Fruit fly (Drosophila melanogaster) whole organism: ENCODE results near the gene CG33679.

Experiments used
- CG8478 ChIP-seq: fragments of >200 bp; optimal IDR thresholded peaks from 2 replicates; lab custom pipeline; 2018; ENCODE audit warnings: inconsistent platforms
- Dll ChIP-seq: fragments of >200 bp; optimal IDR thresholded peaks from 2 replicates; lab custom pipeline; 2017
- EcR ChIP-seq, 2 experiments: fragments of >200 bp; optimal IDR thresholded peaks; 2 replicates each; lab custom pipeline; 2017; ENCODE audit warnings: missing biosample characterization in 2 of 2, missing genetic modification characterization in 2 of 2, missing genetic modification reagents in 2 of 2
- pan ChIP-seq: fragments of >200 bp; optimal IDR thresholded peaks from 2 replicates; lab custom pipeline; 2017
- psq ChIP-seq: fragments of >200 bp; optimal IDR thresholded peaks from 2 replicates; lab custom pipeline; 2017
- usp ChIP-seq: fragments of >200 bp; optimal IDR thresholded peaks from 2 replicates; lab custom pipeline; 2017; ENCODE audit warnings: missing biosample characterization, missing genetic modification characterization, mixed read lengths

The CG33679 gene

dm6 chr2L:15070216-15070615 lies 12.1 kb downstream of the CG33679 start, which contains the start of gene vig:
Gene vig (minus strand): TSS chr2L:15070316.
- no peak for TF ChIP-seq psq (lab: Kevin White, UChicago)
- TF ChIP-seq Dll (lab: Kevin White, UChicago) = no peak
- TF ChIP-seq EcR (GFP tag; optimal IDR thresholded peaks at IDR 0.05; lab: Kevin White, UChicago) = no peak
- no peak for TF ChIP-seq CG8478
- TF ChIP-seq usp (GFP tag; lab: Kevin White, UChicago) = no peak
- TF ChIP-seq pan (lab: Kevin White, UChicago) = no peak

DNA sequence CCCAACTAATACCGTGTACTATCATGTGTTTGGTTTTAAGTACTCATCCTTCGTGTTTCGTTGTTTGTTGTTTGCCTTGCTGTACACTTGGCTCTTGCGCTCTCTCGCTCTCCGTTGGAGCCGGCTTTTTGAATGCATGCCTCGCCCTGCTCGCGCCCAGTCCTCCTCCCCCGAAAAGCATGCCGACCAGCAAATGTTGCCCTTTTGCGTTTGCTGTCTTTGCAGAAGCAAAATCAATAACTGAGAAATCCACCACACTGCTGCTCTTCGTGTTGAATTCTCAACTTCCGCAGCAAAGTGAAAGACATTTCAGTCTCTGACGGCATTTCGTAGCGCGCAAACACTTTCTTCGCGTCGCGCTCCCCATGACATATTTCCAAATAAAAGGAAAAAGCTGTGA lies 16.4 kb downstream of the CG33679 start, which contains the start of gene wwk:
TSS of gene wwk (plus strand) at position 312 of the 400 bp plus-strand sequence.
- TF ChIP-seq pan (lab: Kevin White, UChicago) (no peak), EcR (GFP tag; optimal IDR thresholded peaks at IDR 0.05; lab: Kevin White, UChicago) (no peak), CG8478 (no peak), psq (lab: Kevin White, UChicago) (no peak), Dll (lab: Kevin White, UChicago) (no peak), usp (GFP tag; lab: Kevin White, UChicago) (no peak)

dm6 chr2L:15106100-15106499 lies 48.0 kb downstream of the CG33679 start:
- TF ChIP-seq Dll (lab: Kevin White, UChicago) (no peak), EcR (GFP tag; optimal IDR thresholded peaks at IDR 0.05; lab: Kevin White, UChicago) (no peak), usp (GFP tag; lab: Kevin White, UChicago) (no peak), CG8478 (no peak), psq (lab: Kevin White, UChicago) (no peak), pan (lab: Kevin White, UChicago) (no peak)

DNA sequence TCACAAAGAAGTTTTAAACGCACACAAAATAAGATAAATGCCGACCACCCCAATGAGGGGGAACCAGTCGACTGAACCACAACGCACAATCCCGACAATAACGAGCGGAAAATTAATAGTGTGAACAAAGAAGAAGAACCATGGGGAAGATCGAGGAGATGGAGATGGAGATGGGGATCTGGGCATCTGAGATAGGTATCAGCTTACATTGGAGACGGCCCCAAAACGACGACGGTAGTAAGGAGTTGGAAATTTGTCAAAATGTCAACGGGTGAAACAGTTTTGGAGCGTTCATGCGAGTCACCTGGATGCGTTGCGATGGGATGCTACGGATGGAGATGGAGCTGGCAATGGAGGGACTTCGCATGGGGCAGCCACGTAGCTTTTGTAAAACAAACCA lies 49.1 kb downstream of the CG33679 start:
- TF ChIP-seq EcR (GFP tag; optimal IDR thresholded peaks at IDR 0.05; lab: Kevin White, UChicago) (no peak), CG8478 (no peak), usp (GFP tag; lab: Kevin White, UChicago) (no peak), psq (lab: Kevin White, UChicago) (no peak), Dll (lab: Kevin White, UChicago) (no peak), pan (lab: Kevin White, UChicago) (no peak)
